Fruit fly (Drosophila melanogaster) whole organism, embryonic: ENCODE data around the gene Ccz1.

Experiments used
- Abd-B ChIP-seq: fragments of 200-800 bp; sonication (Bioruptor generic); optimal IDR thresholded peaks from 2 replicates; lab custom pipeline; 2018; ENCODE audit warnings: missing biosample characterization, mild to moderate bottlenecking, missing genetic modification characterization, moderate library complexity
- Asciz ChIP-seq: fragments of 200-800 bp; sonication (Bioruptor generic); optimal IDR thresholded peaks from 2 replicates; lab custom pipeline; 2017; ENCODE audit warnings: missing biosample characterization, mild to moderate bottlenecking, missing genetic modification characterization, missing genetic modification reagents
- Atf6 ChIP-seq: fragments of 200-800 bp; sonication (Bioruptor generic); IDR thresholded peaks from 2 replicates; pipeline ENCODE4 v1.3.6; 2022; ENCODE audit warnings: missing biosample characterization, missing genetic modification characterization
- CG10209 ChIP-seq: fragments of 200-800 bp; sonication (Bioruptor generic); optimal IDR thresholded peaks from 3 replicates; lab custom pipeline; 2017; ENCODE audit warnings: missing biosample characterization, mild to moderate bottlenecking, missing genetic modification characterization, missing genetic modification reagents
- CG10267 ChIP-seq: fragments of 200-800 bp; sonication (Bioruptor generic); optimal IDR thresholded peaks from 2 replicates; lab custom pipeline; 2018; ENCODE audit warnings: missing biosample characterization, mild to moderate bottlenecking, missing genetic modification characterization, moderate library complexity
- CG10321 ChIP-seq: fragments of 200-800 bp; sonication (Bioruptor generic); IDR thresholded peaks from 2 replicates; pipeline ENCODE4 v1.3.6; 2022; ENCODE audit warnings: missing biosample characterization, missing genetic modification characterization
- CG10431 ChIP-seq: fragments of 200-800 bp; sonication (Bioruptor generic); optimal IDR thresholded peaks from 3 replicates; lab custom pipeline; 2018; ENCODE audit warnings: missing biosample characterization, mild to moderate bottlenecking, missing genetic modification characterization
- CG10462 ChIP-seq: fragments of 200-800 bp; sonication (Bioruptor generic); optimal IDR thresholded peaks from 2 replicates; lab custom pipeline; 2016; ENCODE audit warnings: missing biosample characterization, missing genetic modification characterization
- CG11695 ChIP-seq: fragments of 200-800 bp; sonication (Bioruptor generic); IDR thresholded peaks from 3 replicates; pipeline ENCODE4 v1.3.6; 2022; ENCODE audit warnings: missing biosample characterization, missing genetic modification characterization
- CG14965 ChIP-seq: fragments of 200-800 bp; sonication (Bioruptor generic); optimal IDR thresholded peaks from 2 replicates; lab custom pipeline; 2016; ENCODE audit warnings: missing biosample characterization, missing genetic modification characterization, borderline replicate concordance
- CG15269 ChIP-seq: fragments of 200-800 bp; sonication (Bioruptor generic); optimal IDR thresholded peaks from 2 replicates; lab custom pipeline; 2018; ENCODE audit warnings: missing biosample characterization, mild to moderate bottlenecking, missing genetic modification characterization, moderate library complexity
- CG15601 ChIP-seq: fragments of 200-800 bp; sonication (Bioruptor generic); optimal IDR thresholded peaks from 3 replicates; lab custom pipeline; 2019; ENCODE audit warnings: missing biosample characterization, mild to moderate bottlenecking, missing genetic modification characterization, moderate library complexity
- CG15696 ChIP-seq: fragments of 200-800 bp; sonication (Bioruptor generic); optimal IDR thresholded peaks from 2 replicates; lab custom pipeline; 2019; ENCODE audit warnings: missing biosample characterization, mild to moderate bottlenecking, missing genetic modification characterization, moderate library complexity
- CG17385 ChIP-seq: fragments of 200-800 bp; sonication (Bioruptor generic); optimal IDR thresholded peaks from 3 replicates; lab custom pipeline; 2018; ENCODE audit warnings: missing biosample characterization, mild to moderate bottlenecking, missing genetic modification characterization
- CG17829 ChIP-seq: fragments of 200-800 bp; optimal IDR thresholded peaks from 2 replicates; lab custom pipeline; 2019; ENCODE audit warnings: missing biosample characterization, mild to moderate bottlenecking, missing genetic modification characterization, moderate library complexity
- CG2199 ChIP-seq: fragments of 200-800 bp; sonication (Bioruptor generic); IDR thresholded peaks from 3 replicates; pipeline ENCODE4 v1.3.6; 2022; ENCODE audit warnings: missing biosample characterization, missing genetic modification characterization
- CG2678 ChIP-seq: fragments of 200-800 bp; sonication (Bioruptor generic); optimal IDR thresholded peaks from 3 replicates; lab custom pipeline; 2019; ENCODE audit warnings: missing biosample characterization, mild to moderate bottlenecking, missing genetic modification characterization, moderate library complexity
- CG2712 ChIP-seq: fragments of 200-800 bp; optimal IDR thresholded peaks from 3 replicates; lab custom pipeline; 2019; ENCODE audit warnings: missing biosample characterization, mild to moderate bottlenecking, missing genetic modification characterization, moderate library complexity
- CG30431 ChIP-seq: fragments of 200-800 bp; sonication (Bioruptor generic); optimal IDR thresholded peaks from 2 replicates; lab custom pipeline; 2017; ENCODE audit warnings: missing biosample characterization, missing genetic modification characterization
- CG3847 ChIP-seq: fragments of 200-800 bp; sonication (Bioruptor generic); IDR thresholded peaks from 2 replicates; pipeline ENCODE4 v1.3.6; 2022; ENCODE audit warnings: missing biosample characterization, missing genetic modification characterization
- CG6689 ChIP-seq: fragments of 200-800 bp; sonication (Bioruptor generic); IDR thresholded peaks from 2 replicates; pipeline ENCODE4 v1.3.6; 2022; ENCODE audit warnings: missing biosample characterization, missing genetic modification characterization
- CG7556 ChIP-seq: fragments of 200-800 bp; sonication (Bioruptor generic); optimal IDR thresholded peaks from 2 replicates; lab custom pipeline; 2017; ENCODE audit warnings: missing biosample characterization, mild to moderate bottlenecking, missing genetic modification characterization
- CoRest ChIP-seq: fragments of 200-800 bp; sonication (Bioruptor generic); optimal IDR thresholded peaks from 3 replicates; lab custom pipeline; 2018; ENCODE audit warnings: missing biosample characterization, mild to moderate bottlenecking, missing genetic modification characterization, moderate library complexity
- CrebB ChIP-seq: fragments of 200-800 bp; sonication (Bioruptor generic); optimal IDR thresholded peaks from 3 replicates; lab custom pipeline; 2018; ENCODE audit warnings: missing biosample characterization, mild to moderate bottlenecking, missing genetic modification characterization
- Elba2 ChIP-seq: fragments of 200-800 bp; sonication (Bioruptor generic); optimal IDR thresholded peaks from 3 replicates; lab custom pipeline; 2016; ENCODE audit warnings: missing biosample characterization, missing genetic modification characterization
- Lpt ChIP-seq: fragments of >200 bp; optimal IDR thresholded peaks from 2 replicates; lab custom pipeline; 2018; ENCODE audit warnings: missing biosample characterization, missing genetic modification characterization
- PHDP ChIP-seq: fragments of 200-800 bp; sonication (Bioruptor generic); optimal IDR thresholded peaks from 3 replicates; lab custom pipeline; 2018; ENCODE audit warnings: missing biosample characterization, mild to moderate bottlenecking, missing genetic modification characterization, moderate library complexity
- Rx ChIP-seq: fragments of 200-800 bp; sonication (Bioruptor generic); IDR thresholded peaks from 2 replicates; pipeline ENCODE4 v1.3.6; 2022; ENCODE audit warnings: missing biosample characterization, missing genetic modification characterization
- Sox100B ChIP-seq: fragments of 200-800 bp; sonication (Bioruptor generic); optimal IDR thresholded peaks from 3 replicates; lab custom pipeline; 2018; ENCODE audit warnings: missing biosample characterization, mild to moderate bottlenecking, missing genetic modification characterization
- Ssrp ChIP-seq: fragments of 200-800 bp; sonication (Bioruptor generic); optimal IDR thresholded peaks from 2 replicates; lab custom pipeline; 2018; ENCODE audit warnings: missing biosample characterization, mild to moderate bottlenecking, missing genetic modification characterization, moderate library complexity
- Usf ChIP-seq: fragments of 200-800 bp; sonication (Bioruptor generic); optimal IDR thresholded peaks from 2 replicates; lab custom pipeline; 2017; ENCODE audit warnings: missing genotype, missing biosample characterization, missing genetic modification characterization
- YL-1 ChIP-seq: fragments of 200-800 bp; sonication (Bioruptor generic); optimal IDR thresholded peaks from 3 replicates; lab custom pipeline; 2017; ENCODE audit warnings: missing biosample characterization, mild to moderate bottlenecking, missing genetic modification characterization
- abd-A ChIP-seq: fragments of 200-800 bp; sonication (Bioruptor generic); optimal IDR thresholded peaks from 3 replicates; lab custom pipeline; 2019; ENCODE audit warnings: missing biosample characterization, mild to moderate bottlenecking, missing genetic modification characterization, moderate library complexity
- bbx ChIP-seq: fragments of 200-800 bp; sonication (Bioruptor generic); IDR thresholded peaks from 2 replicates; pipeline ENCODE4 v1.3.6; 2022; ENCODE audit warnings: missing biosample characterization, missing genetic modification characterization; ENCODE audit not compliant: partially characterized antibody
- dmrt11E ChIP-seq: fragments of 200-800 bp; sonication (Bioruptor generic); optimal IDR thresholded peaks from 3 replicates; lab custom pipeline; 2018; ENCODE audit warnings: missing biosample characterization, mild to moderate bottlenecking, missing genetic modification characterization, moderate library complexity
- esg ChIP-seq: fragments of 200-800 bp; sonication (Bioruptor generic); conservative IDR thresholded peaks from 2 replicates; pipeline ENCODE4 v1.3.6; 2022; ENCODE audit warnings: missing biosample characterization, missing genetic modification characterization
- fd96Cb ChIP-seq: fragments of 200-800 bp; sonication (Bioruptor generic); optimal IDR thresholded peaks from 2 replicates; lab custom pipeline; 2018; ENCODE audit warnings: missing biosample characterization, mild to moderate bottlenecking, missing genetic modification characterization, moderate library complexity
- nerfin-1 ChIP-seq: fragments of 200-800 bp; sonication (Bioruptor generic); optimal IDR thresholded peaks from 3 replicates; lab custom pipeline; 2019; ENCODE audit warnings: missing biosample characterization, mild to moderate bottlenecking, missing genetic modification characterization, moderate library complexity
- odd ChIP-seq: fragments of 200-800 bp; sonication (Bioruptor generic); optimal IDR thresholded peaks from 2 replicates; lab custom pipeline; 2017; ENCODE audit warnings: missing biosample characterization, mild to moderate bottlenecking, missing genetic modification characterization
- onecut ChIP-seq: fragments of 200-800 bp; sonication (Bioruptor generic); IDR thresholded peaks from 2 replicates; pipeline ENCODE4 v1.3.6; 2022; ENCODE audit warnings: missing biosample characterization, missing genetic modification characterization
- org-1 ChIP-seq: fragments of 200-800 bp; sonication (Bioruptor generic); optimal IDR thresholded peaks from 2 replicates; lab custom pipeline; 2017; ENCODE audit warnings: missing biosample characterization, missing genetic modification characterization
- scrt ChIP-seq: fragments of 200-800 bp; sonication (Bioruptor generic); optimal IDR thresholded peaks from 2 replicates; lab custom pipeline; 2018; ENCODE audit warnings: missing biosample characterization, mild to moderate bottlenecking, missing genetic modification characterization, moderate library complexity
- seq ChIP-seq: fragments of 200-800 bp; sonication (Bioruptor generic); IDR thresholded peaks from 2 replicates; pipeline ENCODE4 v1.3.6; 2022; ENCODE audit warnings: missing biosample characterization, missing genetic modification characterization
- stc ChIP-seq: fragments of 200-800 bp; sonication (Bioruptor generic); IDR thresholded peaks from 2 replicates; pipeline ENCODE4 v1.3.6; 2022; ENCODE audit warnings: missing biosample characterization, missing genetic modification characterization
- usp ChIP-seq: fragments of >200 bp; optimal IDR thresholded peaks from 2 replicates; lab custom pipeline; 2017; ENCODE audit warnings: missing biosample characterization, missing genetic modification characterization
- vfl ChIP-seq: fragments of 200-800 bp; sonication (Bioruptor generic); optimal IDR thresholded peaks from 2 replicates; lab custom pipeline; 2016; ENCODE audit warnings: missing biosample characterization, missing genetic modification characterization
- zen ChIP-seq: fragments of 200-800 bp; sonication (Bioruptor generic); optimal IDR thresholded peaks from 3 replicates; lab custom pipeline; 2018; ENCODE audit warnings: missing biosample characterization, mild to moderate bottlenecking, missing genetic modification characterization, moderate library complexity
- zfh1 ChIP-seq: fragments of 200-800 bp; sonication (Bioruptor generic); IDR thresholded peaks from 3 replicates; pipeline ENCODE4 v1.3.6; 2022; ENCODE audit warnings: missing biosample characterization, missing genetic modification characterization

The Ccz1 gene

DNA sequence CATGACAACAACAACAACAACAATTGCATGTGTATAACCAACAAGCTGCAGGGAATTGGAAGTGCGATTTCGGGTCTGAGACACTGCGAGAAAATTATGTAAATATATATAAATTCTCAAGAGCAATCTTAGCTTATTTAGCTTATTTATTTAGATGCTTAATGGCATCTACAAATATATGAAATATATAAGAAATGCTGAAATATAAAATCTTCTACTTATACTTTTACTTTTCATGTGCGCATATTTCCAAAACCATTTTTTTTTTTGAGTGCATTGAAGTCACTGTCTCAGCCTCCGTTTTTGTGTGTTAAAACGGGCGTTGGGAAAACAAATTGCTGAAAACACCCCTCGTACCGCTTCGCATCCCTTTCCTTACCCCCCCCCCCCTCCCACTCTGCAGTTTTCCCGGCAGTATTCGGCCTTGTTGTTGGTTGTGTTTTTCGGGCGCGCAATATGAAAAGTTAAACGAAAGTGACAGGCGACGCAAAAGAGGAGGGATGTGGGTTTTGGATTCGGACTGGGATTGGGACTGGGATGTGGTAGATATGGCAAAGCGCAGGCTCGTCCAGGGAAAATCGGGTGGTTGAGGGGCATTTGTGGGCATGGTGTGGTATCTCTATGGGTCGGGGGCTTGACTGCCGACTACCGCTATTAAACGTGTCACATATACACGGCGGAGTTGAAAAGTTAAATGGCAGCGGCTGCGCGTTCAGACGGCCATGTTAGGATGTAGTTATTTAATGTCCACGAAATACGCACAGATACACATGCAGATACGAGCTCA lies 43.6 kb downstream of the Ccz1 start:
- TF ChIP-seq CG3847 (0 out of 2 replicates have a peak, but pooled peaks have one; percentile 22), CG14965 (GFP tag; lab: Kevin White, UChicago) (no peak), CG15601 (tag; lab: Kevin White, UChicago) (peak; percentile 59), CG10431 (GFP tag; lab: Kevin White, UChicago) (peak; percentile 13), CG30431 (GFP tag; lab: Kevin White, UChicago) (peak; percentile 6), CG15696 (tag; lab: Kevin White, UChicago) (peak; percentile 73), Usf (GFP tag; lab: Kevin White, UChicago) (peak; percentile 8), CG6689 (GFP tag; lab: Robert Waterston, UW) (peak; percentile 69), CrebB (tag; lab: Kevin White, UChicago) (no peak), org-1 (GFP tag; lab: Kevin White, UChicago) (peak; percentile 13), CG10267 (tag; lab: Kevin White, UChicago) (peak; percentile 69), dmrt11E (tag; lab: Kevin White, UChicago) (peak; percentile 90), CG11695 (GFP tag; lab: Robert Waterston, UW) (peak; percentile 65; the same call in 1 of the 3 replicates), vfl (GFP tag; lab: Kevin White, UChicago) (no peak), Atf6 (0 out of 2 replicates have a peak, but pooled peaks have one; percentile 17), CG10209 (GFP tag; lab: Kevin White, UChicago) (peak; percentile 56), Abd-B (peak; percentile 42), Rx (GFP tag; lab: Robert Waterston, UW) (peak; percentile 17; the same call in 1 of the 2 replicates), esg (GFP tag; lab: Robert Waterston, UW) (peak; percentile 50), Asciz (GFP tag; lab: Kevin White, UChicago) (peak; percentile 3), CG17385 (GFP tag; lab: Kevin White, UChicago) (peak; percentile 52), Elba2 (GFP tag; lab: Kevin White, UChicago) (peak; percentile 21), bbx (GFP tag; lab: Robert Waterston, UW) (no peak), usp (GFP tag; lab: Kevin White, UChicago) (no peak), scrt (peak; percentile 83), onecut (peak; percentile 38; the same call in 1 of the 2 replicates), abd-A (peak; percentile 44), CG2199 (GFP tag; lab: Robert Waterston, UW) (0 out of 3 replicates have a peak, but pooled peaks have one; percentile 11), Ssrp (tag; lab: Kevin White, UChicago) (peak; percentile 70), CG7556 (GFP tag; lab: Kevin White, UChicago) (peak; percentile 67), odd (GFP tag; lab: Kevin White, UChicago) (peak; percentile 19), CG15269 (tag; lab: Kevin White, UChicago) (peak; percentile 50), nerfin-1 (tag; lab: Kevin White, UChicago) (peak; percentile 41), PHDP (peak; percentile 60), Sox100B (GFP tag; lab: Kevin White, UChicago) (peak; percentile 58), CG2678 (tag; lab: Kevin White, UChicago) (peak; percentile 53), Lpt (no peak), seq (GFP tag; lab: Robert Waterston, UW) (peak; percentile 50; the same call in 1 of the 2 replicates), CG10462 (GFP tag; lab: Kevin White, UChicago) (peak; percentile 10), CG10321 (GFP tag; lab: Robert Waterston, UW) (no peak), YL-1 (GFP tag; lab: Kevin White, UChicago) (no peak), zen (tag; lab: Kevin White, UChicago) (peak; percentile 56), CG2712 (tag; lab: Kevin White, UChicago) (peak; percentile 68), fd96Cb (tag; lab: Kevin White, UChicago) (peak; percentile 41), stc (GFP tag; lab: Robert Waterston, UW) (peak; percentile 50; the same call in 1 of the 2 replicates), zfh1 (peak; percentile 62; the same call in 1 of the 3 replicates), CoRest (peak; percentile 69), CG17829 (tag; lab: Kevin White, UChicago) (peak; percentile 55)
